Worm (Caenorhabditis elegans) whole organism, L4 larva: ENCODE measurements around the gene col-104.

Experiments
- F10B5.3 ChIP-seq: sonication (generic microtip); optimal IDR thresholded peaks from 2 replicates; lab custom pipeline; 2016; ENCODE audit warnings: mild to moderate bottlenecking, missing genetic modification characterization, missing compliant biosample characterization
- F37D6.2 ChIP-seq: sonication (generic microtip); optimal IDR thresholded peaks from 2 replicates; lab custom pipeline; 2016; ENCODE audit warnings: mild to moderate bottlenecking, missing genetic modification characterization, missing compliant biosample characterization
- F49E8.2 ChIP-seq: sonication (generic microtip); optimal IDR thresholded peaks from 2 replicates; lab custom pipeline; 2016; ENCODE audit warnings: missing compliant biosample characterization, mild to moderate bottlenecking, missing genetic modification characterization, borderline replicate concordance
- T20F7.1 ChIP-seq: fragments of 200-800 bp; sonication (Bioruptor generic); optimal IDR thresholded peaks from 2 replicates; lab custom pipeline; 2018; ENCODE audit warnings: mild to moderate bottlenecking, missing genetic modification characterization, missing compliant biosample characterization
- Y48G9A.11 ChIP-seq: fragments of 200-800 bp; sonication (Bioruptor generic); IDR thresholded peaks from 2 replicates; pipeline ENCODE4 v1.3.6; 2022; ENCODE audit warnings: missing genetic modification reagents, missing genetic modification characterization, missing compliant biosample characterization
- Y75B8A.6 ChIP-seq: fragments of 200-800 bp; sonication (Bioruptor generic); IDR thresholded peaks from 2 replicates; pipeline ENCODE4 v1.3.6; 2022; ENCODE audit warnings: missing genetic modification reagents, missing genetic modification characterization, missing compliant biosample characterization
- ZK337.2 ChIP-seq: fragments of 200-800 bp; sonication (Bioruptor generic); IDR thresholded peaks from 2 replicates; pipeline ENCODE4 v1.3.6; 2022; ENCODE audit warnings: missing genetic modification reagents, missing genetic modification characterization, missing compliant biosample characterization
- aha-1 ChIP-seq: fragments of 150-350 bp; peaks from one replicate; lab custom pipeline; 2014; ENCODE audit warnings: missing biosample characterization, missing genetic modification characterization
- aly-2 ChIP-seq: sonication (generic microtip); optimal IDR thresholded peaks from 2 replicates; lab custom pipeline; 2018; ENCODE audit warnings: missing biosample characterization, missing genetic modification characterization
- arid-1 ChIP-seq: fragments of 200-800 bp; sonication (Bioruptor generic); conservative IDR thresholded peaks from 2 replicates; pipeline ENCODE4 v1.3.6; 2022; ENCODE audit warnings: missing genetic modification reagents, missing genetic modification characterization, missing compliant biosample characterization
- ceh-20 ChIP-seq: fragments of 200-800 bp; sonication (Bioruptor generic); IDR thresholded peaks from 2 replicates; pipeline ENCODE4 v1.3.6; 2022; ENCODE audit warnings: missing genetic modification reagents, missing genetic modification characterization, missing compliant biosample characterization
- ceh-28 ChIP-seq: fragments of 150-350 bp; optimal IDR thresholded peaks from 2 replicates; lab custom pipeline; 2014; ENCODE audit warnings: missing biosample characterization, missing genetic modification reagents, missing genetic modification characterization
- cey-2 ChIP-seq: sonication (generic microtip); optimal IDR thresholded peaks from 3 replicates; lab custom pipeline; 2017; ENCODE audit warnings: missing genetic modification characterization, mild to moderate bottlenecking, missing compliant biosample characterization, antibody characterized with exemption, borderline replicate concordance; ENCODE audit not compliant: insufficient read depth
- daf-12 ChIP-seq: fragments of 150-350 bp; optimal IDR thresholded peaks from 2 replicates; lab custom pipeline; 2014; ENCODE audit warnings: missing biosample characterization, missing genetic modification reagents, missing genetic modification characterization
- dmd-8 ChIP-seq: fragments of 200-800 bp; sonication (Bioruptor generic); IDR thresholded peaks from 2 replicates; pipeline ENCODE4 v1.3.6; 2022; ENCODE audit warnings: missing genetic modification characterization, missing compliant biosample characterization
- dpl-1 ChIP-seq: fragments of 150-350 bp; optimal IDR thresholded peaks from 2 replicates; lab custom pipeline; 2014; ENCODE audit warnings: missing biosample characterization, missing genetic modification reagents, missing genetic modification characterization
- duxl-1 ChIP-seq: sonication (generic microtip); optimal IDR thresholded peaks from 2 replicates; lab custom pipeline; 2016; ENCODE audit warnings: mild to moderate bottlenecking, missing genetic modification characterization, moderate library complexity, missing compliant biosample characterization; ENCODE audit not compliant: poor library complexity
- egl-27 ChIP-seq: sonication (generic microtip); optimal IDR thresholded peaks from 3 replicates; lab custom pipeline; 2017; ENCODE audit warnings: missing biosample characterization, missing genetic modification reagents, missing genetic modification characterization
- egl-43 ChIP-seq: fragments of 200-800 bp; sonication (Bioruptor generic); IDR thresholded peaks from 2 replicates; pipeline ENCODE4 v1.3.6; 2022; ENCODE audit warnings: missing genetic modification reagents, missing genetic modification characterization, missing compliant biosample characterization
- fkh-10 ChIP-seq: fragments of 150-350 bp; optimal IDR thresholded peaks from 2 replicates; lab custom pipeline; 2014; ENCODE audit warnings: missing biosample characterization, missing genetic modification reagents, missing genetic modification characterization
- fos-1 ChIP-seq: fragments of 150-350 bp; optimal IDR thresholded peaks from 2 replicates; lab custom pipeline; 2014; ENCODE audit warnings: missing biosample characterization, missing genetic modification characterization
- gei-8 ChIP-seq: fragments of 200-800 bp; sonication (Bioruptor generic); optimal IDR thresholded peaks from 2 replicates; lab custom pipeline; 2018; ENCODE audit warnings: mild to moderate bottlenecking, missing genetic modification characterization, missing compliant biosample characterization
- hlh-11 ChIP-seq: fragments of 200-800 bp; sonication (Bioruptor generic); optimal IDR thresholded peaks from 2 replicates; lab custom pipeline; 2018; ENCODE audit warnings: mild to moderate bottlenecking, missing genetic modification characterization, missing compliant biosample characterization
- hlh-30 ChIP-seq: sonication (generic microtip); optimal IDR thresholded peaks from 2 replicates; lab custom pipeline; 2017; ENCODE audit warnings: antibody characterized with exemption, mild to moderate bottlenecking, missing genetic modification characterization, missing compliant biosample characterization; ENCODE audit not compliant: insufficient read depth
- hmg-1.1 ChIP-seq: fragments of 200-800 bp; sonication (Bioruptor generic); IDR thresholded peaks from 2 replicates; pipeline ENCODE4 v1.3.6; 2022; ENCODE audit warnings: missing genetic modification reagents, missing genetic modification characterization, missing compliant biosample characterization
- jun-1 ChIP-seq: fragments of 150-350 bp; optimal IDR thresholded peaks from 2 replicates; lab custom pipeline; 2014; ENCODE audit warnings: missing biosample characterization, missing genetic modification reagents, missing genetic modification characterization
- lim-7 ChIP-seq: fragments of 200-800 bp; sonication (Bioruptor generic); IDR thresholded peaks from 2 replicates; pipeline ENCODE4 v1.3.6; 2022; ENCODE audit warnings: missing genetic modification characterization, missing compliant biosample characterization
- lin-29 ChIP-seq: fragments of 200-800 bp; sonication (Bioruptor generic); IDR thresholded peaks from 2 replicates; pipeline ENCODE4 v1.3.6; 2022; ENCODE audit warnings: missing genetic modification reagents, missing genetic modification characterization, missing compliant biosample characterization
- lin-38 ChIP-seq: fragments of 200-800 bp; sonication (Bioruptor generic); IDR thresholded peaks from 2 replicates; pipeline ENCODE4 v1.3.6; 2022; ENCODE audit warnings: missing genetic modification reagents, missing genetic modification characterization, missing compliant biosample characterization
- lsy-2 ChIP-seq, 2 experiments: fragments of 150-350 bp in 1 of 2; sonication (generic microtip) in 1 of 2; optimal IDR thresholded peaks; 2 replicates each; lab custom pipeline; 2014 to 2017; ENCODE audit warnings: missing biosample characterization in 2 of 2, missing genetic modification characterization in 2 of 2
- mdt-29 ChIP-seq: fragments of 200-800 bp; sonication (Bioruptor generic); IDR thresholded peaks from 2 replicates; pipeline ENCODE4 v1.3.6; 2022; ENCODE audit warnings: missing genetic modification reagents, missing genetic modification characterization, missing compliant biosample characterization
- mep-1 ChIP-seq: fragments of 150-350 bp; sonication (generic microtip); optimal IDR thresholded peaks from 3 replicates; lab custom pipeline; 2014; ENCODE audit warnings: missing biosample characterization, missing genetic modification characterization
- mxl-2 ChIP-seq: fragments of 200-800 bp; sonication (Bioruptor generic); conservative IDR thresholded peaks from 2 replicates; pipeline ENCODE4 v1.3.6; 2022; ENCODE audit warnings: missing genetic modification reagents, missing genetic modification characterization, missing compliant biosample characterization
- nhr-10 ChIP-seq: fragments of 150-350 bp; optimal IDR thresholded peaks from 2 replicates; lab custom pipeline; 2014; ENCODE audit warnings: missing biosample characterization, missing genetic modification characterization
- nhr-102 ChIP-seq: sonication (generic microtip); optimal IDR thresholded peaks from 2 replicates; lab custom pipeline; 2016; ENCODE audit warnings: mild to moderate bottlenecking, missing genetic modification characterization, moderate library complexity, missing compliant biosample characterization
- nhr-11 ChIP-seq: fragments of 150-350 bp; optimal IDR thresholded peaks from 2 replicates; lab custom pipeline; 2014; ENCODE audit warnings: missing biosample characterization, missing genetic modification characterization
- nhr-111 ChIP-seq: fragments of 200-800 bp; sonication (Bioruptor generic); optimal IDR thresholded peaks from 2 replicates; lab custom pipeline; 2018; ENCODE audit warnings: mild to moderate bottlenecking, missing genetic modification characterization, missing compliant biosample characterization
- nhr-237 ChIP-seq: sonication (generic microtip); optimal IDR thresholded peaks from 2 replicates; lab custom pipeline; 2017; ENCODE audit warnings: missing biosample characterization, missing genetic modification characterization
- nhr-42 ChIP-seq: fragments of 200-800 bp; sonication (Bioruptor generic); IDR thresholded peaks from 2 replicates; pipeline ENCODE4 v1.3.6; 2022; ENCODE audit warnings: missing genetic modification characterization, missing compliant biosample characterization
- pqm-1 ChIP-seq: sonication (generic microtip); optimal IDR thresholded peaks from 2 replicates; lab custom pipeline; 2017; ENCODE audit warnings: missing biosample characterization, missing genetic modification characterization
- snpc-1.2 ChIP-seq: fragments of 200-800 bp; sonication (Bioruptor generic); IDR thresholded peaks from 2 replicates; pipeline ENCODE4 v1.3.6; 2022; ENCODE audit warnings: missing genetic modification reagents, missing genetic modification characterization, missing compliant biosample characterization
- tag-97 ChIP-seq: fragments of 200-800 bp; sonication (Bioruptor generic); IDR thresholded peaks from 2 replicates; pipeline ENCODE4 v1.3.6; 2022; ENCODE audit warnings: missing genetic modification characterization, missing compliant biosample characterization
- unc-62 ChIP-seq, 3 experiments: fragments of 150-350 bp in 1 of 3; sonication (generic microtip); optimal IDR thresholded peaks in 2 of 3; peaks in 1 of 3; 1 replicate in 1 of 3; 2 replicates in 2 of 3; lab custom pipeline; 2014 to 2017; ENCODE audit warnings: missing biosample characterization in 3 of 3, missing genetic modification characterization in 3 of 3, missing genetic modification reagents in 3 of 3, missing genotype in 1 of 3
- vab-7 ChIP-seq: fragments of 200-800 bp; sonication (Bioruptor generic); IDR thresholded peaks from 2 replicates; pipeline ENCODE4 v1.3.6; 2022; ENCODE audit warnings: missing genetic modification reagents, missing genetic modification characterization, missing compliant biosample characterization
- zfp-3 ChIP-seq: fragments of 200-800 bp; sonication (Bioruptor generic); conservative IDR thresholded peaks from 2 replicates; pipeline ENCODE4 v1.3.6; 2022; ENCODE audit warnings: missing genetic modification reagents, missing genetic modification characterization, missing compliant biosample characterization

Gene col-104

ce11 chrIV:1328682-1329212 is 26.4 kb downstream of the col-104 start, which contains the start of gene F53H1.3:
F53H1.3 (plus strand) TSS chrIV:1329162.
- TF ChIP-seq gei-8 (GFP tag; lab: Kevin White, UChicago) (no peak), mep-1 (tag; lab: Kevin White, UChicago) (no peak), egl-27 (tag; lab: Kevin White, UChicago) (no peak), dpl-1 (GFP tag; lab: Kevin White, UChicago) (peak; percentile 40), mxl-2 (GFP tag; lab: Robert Waterston, UW) (no peak), Y48G9A.11 (GFP tag; lab: Robert Waterston, UW) (0 out of 2 replicates have a peak, but pooled peaks have one; percentile 46), jun-1 (no peak), nhr-10 (tag; lab: Kevin White, UChicago) (no peak), nhr-42 (GFP tag; lab: Robert Waterston, UW) (no peak), pqm-1 (no peak), lim-7 (GFP tag; lab: Robert Waterston, UW) (no peak), lsy-2 (tag; optimal IDR thresholded peaks at IDR 0.05; lab: Kevin White, UChicago) (peak in 1 of 2 experiments; percentile 76), lin-38 (peak; percentile 96), nhr-102 (no peak), daf-12 (tag; lab: Kevin White, UChicago) (no peak), vab-7 (GFP tag; lab: Robert Waterston, UW) (no peak), nhr-11 (no peak), hmg-1.1 (GFP tag; lab: Robert Waterston, UW) (no peak), fkh-10 (GFP tag; lab: Kevin White, UChicago) (no peak), duxl-1 (tag; lab: Kevin White, UChicago) (no peak), dmd-8 (GFP tag; lab: Robert Waterston, UW) (no peak), F49E8.2 (no peak), hlh-30 (tag; lab: Kevin White, UChicago) (peak; percentile 16)

DNA sequence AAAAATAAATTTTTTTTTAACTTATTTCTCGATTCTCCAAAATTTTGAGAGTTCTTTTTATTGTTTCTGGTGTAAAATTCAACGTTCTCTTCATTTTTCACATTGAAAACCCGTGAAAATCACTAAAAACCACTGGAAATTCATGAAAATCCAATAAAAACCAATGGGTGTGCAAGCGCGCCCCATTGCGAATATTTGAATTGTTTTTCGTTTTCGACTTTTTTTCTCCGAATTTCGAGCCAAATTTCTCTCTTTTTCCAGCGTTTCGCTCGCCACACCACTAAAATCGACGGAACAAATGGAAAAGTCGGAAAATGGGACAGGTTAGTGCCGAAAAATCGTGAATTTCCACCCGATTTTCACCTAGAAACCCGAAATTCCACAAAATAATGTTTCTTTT is 44.8 kb downstream of the col-104 start:
- TF ChIP-seq lin-38 (peak; percentile 88), unc-62 (GFP tag; optimal IDR thresholded peaks at IDR 0.05 in 1 of 2; lab: Kevin White, UChicago) (no peak), unc-62 (tag; optimal IDR thresholded peaks at IDR 0.05; lab: Kevin White, UChicago) (no peak)

DNA sequence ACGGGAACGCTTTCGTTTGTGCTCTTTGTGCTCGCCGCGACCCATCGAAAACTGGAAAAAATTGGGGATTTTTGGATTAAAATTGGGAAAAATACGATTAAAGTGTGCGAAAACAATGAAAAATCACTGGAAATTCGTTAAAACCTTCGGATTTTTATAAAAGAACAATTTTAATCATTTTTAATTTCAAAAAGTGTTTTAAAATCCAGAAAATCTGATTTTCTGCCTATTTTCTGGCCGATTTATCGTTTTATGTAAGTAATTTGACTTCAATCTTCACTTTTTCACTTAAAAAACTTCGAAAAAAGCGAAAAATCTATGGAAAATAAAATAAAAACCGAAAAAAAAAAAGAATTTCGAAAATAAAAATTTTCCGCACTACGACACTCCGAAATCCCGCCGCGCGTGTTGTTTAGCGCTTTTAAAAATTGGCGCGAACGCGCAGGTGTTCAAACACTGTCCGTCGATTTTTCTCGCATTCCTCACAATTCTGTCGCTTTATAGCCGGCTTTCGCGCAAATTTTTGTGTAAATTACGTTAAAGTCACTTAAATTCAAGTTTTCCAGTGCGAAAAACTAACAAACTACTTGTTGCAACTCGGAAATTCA is 45.4 kb downstream of the col-104 start, which contains the start of the genes ddx-46 and F53H1.4:
Gene ddx-46, minus strand, starts transcription at position 51 of the 608 bp plus-strand sequence.
Gene F53H1.4, plus strand, starts transcription at position 567 of the 608 bp plus-strand sequence.
- TF ChIP-seq nhr-237 (no peak), tag-97 (GFP tag; lab: Robert Waterston, UW) (no peak), T20F7.1 (peak; percentile 98), fkh-10 (GFP tag; lab: Kevin White, UChicago) (no peak), egl-43 (GFP tag; lab: Robert Waterston, UW) (no peak), F10B5.3 (no peak), cey-2 (tag; lab: Kevin White, UChicago) (no peak), dpl-1 (GFP tag; lab: Kevin White, UChicago) (peak; percentile 87), lin-29 (GFP tag; lab: Robert Waterston, UW) (no peak), ceh-28 (tag; lab: Kevin White, UChicago) (no peak), snpc-1.2 (GFP tag; lab: Robert Waterston, UW) (no peak), lim-7 (GFP tag; lab: Robert Waterston, UW) (no peak), duxl-1 (tag; lab: Kevin White, UChicago) (no peak), ZK337.2 (no peak), lsy-2 (tag; optimal IDR thresholded peaks at IDR 0.05; lab: Kevin White, UChicago) (peak in 1 of 2 experiments; percentile 47), aly-2 (no peak), Y48G9A.11 (GFP tag; lab: Robert Waterston, UW) (peak; percentile 99), daf-12 (tag; lab: Kevin White, UChicago) (no peak), aha-1 (tag; lab: Kevin White, UChicago) (peak; percentile 96), hmg-1.1 (GFP tag; lab: Robert Waterston, UW) (no peak), zfp-3 (GFP tag; lab: Robert Waterston, UW) (no peak), mdt-29 (no peak), lin-38 (peak; percentile 76), ceh-20 (GFP tag; lab: Robert Waterston, UW) (no peak), arid-1 (GFP tag; lab: Robert Waterston, UW) (no peak), hlh-11 (peak; percentile 17), nhr-111 (GFP tag; lab: Kevin White, UChicago) (no peak), Y75B8A.6 (GFP tag; lab: Robert Waterston, UW) (no peak), fos-1 (tag; lab: Kevin White, UChicago) (no peak), nhr-102 (no peak), F37D6.2 (tag; lab: Kevin White, UChicago) (no peak)
